Worm (Caenorhabditis elegans) whole organism, young adult: Measurements from ENCODE around the gene C17C3.6.

Source experiments
- B0019.2 ChIP-seq: fragments of 200-800 bp; sonication (Bioruptor generic); conservative IDR thresholded peaks from 2 replicates; pipeline ENCODE4 v1.3.6; 2022; ENCODE audit warnings: missing genetic modification reagents, missing genetic modification characterization, missing compliant biosample characterization
- B0261.1 ChIP-seq: sonication (generic microtip); optimal IDR thresholded peaks from 2 replicates; lab custom pipeline; 2016; ENCODE audit warnings: mild to moderate bottlenecking, missing genetic modification characterization, moderate library complexity, missing compliant biosample characterization
- B0336.3 ChIP-seq: fragments of 200-800 bp; sonication (Bioruptor generic); IDR thresholded peaks from 2 replicates; pipeline ENCODE4 v1.3.6; 2022; ENCODE audit warnings: missing genetic modification characterization, missing compliant biosample characterization
- D2030.7 ChIP-seq: fragments of 200-800 bp; sonication (Bioruptor generic); IDR thresholded peaks from 2 replicates; pipeline ENCODE4 v1.3.6; 2022; ENCODE audit warnings: missing genetic modification reagents, missing genetic modification characterization, missing compliant biosample characterization
- F33H1.4 ChIP-seq: fragments of 200-800 bp; sonication (Bioruptor generic); IDR thresholded peaks from 2 replicates; pipeline ENCODE4 v1.3.6; 2022; ENCODE audit warnings: missing genetic modification reagents, missing genetic modification characterization, missing compliant biosample characterization
- F37B4.10 ChIP-seq: fragments of 200-800 bp; sonication (Bioruptor generic); IDR thresholded peaks from 2 replicates; pipeline ENCODE4 v1.3.6; 2022; ENCODE audit warnings: missing genetic modification characterization, missing compliant biosample characterization
- F39B2.1 ChIP-seq: fragments of 200-800 bp; sonication (Bioruptor generic); IDR thresholded peaks from 2 replicates; pipeline ENCODE4 v1.3.6; 2022; ENCODE audit warnings: missing genetic modification reagents, missing genetic modification characterization, missing compliant biosample characterization
- F49E8.2 ChIP-seq: sonication (generic microtip); optimal IDR thresholded peaks from 3 replicates; lab custom pipeline; 2017; ENCODE audit warnings: missing genetic modification characterization, mild to moderate bottlenecking, missing compliant biosample characterization, antibody characterized with exemption, moderate library complexity; ENCODE audit not compliant: insufficient read depth
- F52B5.7 ChIP-seq: sonication (generic microtip); optimal IDR thresholded peaks from 2 replicates; lab custom pipeline; 2016; ENCODE audit warnings: mild to moderate bottlenecking, missing genetic modification characterization, missing compliant biosample characterization
- F55B11.4 ChIP-seq: sonication (generic microtip); optimal IDR thresholded peaks from 2 replicates; lab custom pipeline; 2016; ENCODE audit warnings: missing compliant biosample characterization, missing genetic modification characterization, borderline replicate concordance; ENCODE audit not compliant: insufficient read depth
- F57A8.1 ChIP-seq: fragments of 200-800 bp; sonication (Bioruptor generic); optimal IDR thresholded peaks from 2 replicates; lab custom pipeline; 2018; ENCODE audit warnings: mild to moderate bottlenecking, missing genetic modification characterization, moderate library complexity, missing compliant biosample characterization
- F57C9.4 ChIP-seq: sonication (generic microtip); optimal IDR thresholded peaks from 2 replicates; lab custom pipeline; 2017; ENCODE audit warnings: mild to moderate bottlenecking, missing genetic modification characterization, missing compliant biosample characterization
- K11D2.4 ChIP-seq: fragments of 200-800 bp; sonication (Bioruptor generic); IDR thresholded peaks from 2 replicates; pipeline ENCODE4 v1.3.6; 2022; ENCODE audit warnings: missing genetic modification reagents, missing genetic modification characterization, missing compliant biosample characterization
- K12H6.12 ChIP-seq: fragments of 200-800 bp; sonication (Bioruptor generic); optimal IDR thresholded peaks from 2 replicates; lab custom pipeline; 2018; ENCODE audit warnings: mild to moderate bottlenecking, missing genetic modification characterization, missing compliant biosample characterization
- T07F8.4 ChIP-seq: sonication (generic microtip); optimal IDR thresholded peaks from 2 replicates; lab custom pipeline; 2016; ENCODE audit warnings: mild to moderate bottlenecking, missing genetic modification characterization, moderate library complexity, missing compliant biosample characterization
- T26A5.8 ChIP-seq: sonication (generic microtip); optimal IDR thresholded peaks from 2 replicates; lab custom pipeline; 2016; ENCODE audit warnings: missing genetic modification characterization, missing compliant biosample characterization
- Y56A3A.18 ChIP-seq: fragments of 200-800 bp; sonication (Bioruptor generic); IDR thresholded peaks from 2 replicates; pipeline ENCODE4 v1.3.6; 2022; ENCODE audit warnings: missing genetic modification reagents, missing genetic modification characterization, missing compliant biosample characterization
- Y79H2A.3 ChIP-seq: fragments of 200-800 bp; sonication (Bioruptor generic); conservative IDR thresholded peaks from 2 replicates; pipeline ENCODE4 v1.3.6; 2022; ENCODE audit warnings: missing genetic modification reagents, missing genetic modification characterization, missing compliant biosample characterization
- akir-1 ChIP-seq: fragments of 200-800 bp; sonication (Bioruptor generic); optimal IDR thresholded peaks from 2 replicates; lab custom pipeline; 2018; ENCODE audit warnings: mild to moderate bottlenecking, missing genetic modification characterization, moderate library complexity, missing compliant biosample characterization
- ama-1 ChIP-seq, 3 experiments: fragments of 150-350 bp in 1 of 3; sonication (generic microtip) in 2 of 3; optimal IDR thresholded peaks; 2 replicates each; lab custom pipeline; 2014 to 2018; ENCODE audit warnings: missing biosample characterization in 2 of 3, missing genetic modification characterization in 2 of 3, missing genetic modification reagents in 2 of 3
- attf-5 ChIP-seq: fragments of 200-800 bp; sonication (Bioruptor generic); optimal IDR thresholded peaks from 2 replicates; lab custom pipeline; 2018; ENCODE audit warnings: mild to moderate bottlenecking, missing genetic modification characterization, missing compliant biosample characterization
- attf-6 ChIP-seq: fragments of 200-800 bp; sonication (Bioruptor generic); IDR thresholded peaks from 2 replicates; pipeline ENCODE4 v1.3.6; 2022; ENCODE audit warnings: missing genetic modification reagents, missing genetic modification characterization, missing compliant biosample characterization
- bed-2 ChIP-seq: fragments of 200-800 bp; sonication (Bioruptor generic); IDR thresholded peaks from 2 replicates; pipeline ENCODE4 v1.3.6; 2022; ENCODE audit warnings: missing genetic modification reagents, missing genetic modification characterization, missing compliant biosample characterization
- cebp-2 ChIP-seq: fragments of 200-800 bp; sonication (Bioruptor generic); IDR thresholded peaks from 2 replicates; pipeline ENCODE4 v1.3.6; 2022; ENCODE audit warnings: missing genetic modification characterization, missing compliant biosample characterization
- ceh-100 ChIP-seq: fragments of 200-800 bp; sonication (Bioruptor generic); IDR thresholded peaks from 2 replicates; pipeline ENCODE4 v1.3.6; 2022; ENCODE audit warnings: missing genetic modification reagents, missing genetic modification characterization, missing compliant biosample characterization
- die-1 ChIP-seq: sonication (generic microtip); optimal IDR thresholded peaks from 2 replicates; lab custom pipeline; 2016; ENCODE audit warnings: missing genotype, mild to moderate bottlenecking, missing genetic modification characterization, missing compliant biosample characterization
- dpff-1 ChIP-seq: sonication (generic microtip); optimal IDR thresholded peaks from 2 replicates; lab custom pipeline; 2017; ENCODE audit warnings: mild to moderate bottlenecking, missing genetic modification characterization, missing compliant biosample characterization
- efl-1 ChIP-seq: fragments of 150-350 bp; optimal IDR thresholded peaks from 2 replicates; lab custom pipeline; 2014; ENCODE audit warnings: missing biosample characterization, missing genetic modification reagents, missing genetic modification characterization
- egl-18 ChIP-seq: fragments of 200-800 bp; sonication (Bioruptor generic); IDR thresholded peaks from 2 replicates; pipeline ENCODE4 v1.3.6; 2022; ENCODE audit warnings: missing genetic modification reagents, missing genetic modification characterization, missing compliant biosample characterization
- hmg-1.2 ChIP-seq: fragments of 200-800 bp; sonication (Bioruptor generic); IDR thresholded peaks from 2 replicates; pipeline ENCODE4 v1.3.6; 2022; ENCODE audit warnings: missing genetic modification reagents, missing genetic modification characterization, missing compliant biosample characterization
- hrde-1 ChIP-seq: sonication (generic microtip); optimal IDR thresholded peaks from 2 replicates; lab custom pipeline; 2016; ENCODE audit warnings: missing genetic modification characterization, mild to moderate bottlenecking, missing compliant biosample characterization, moderate library complexity, missing genotype, missing genetic modification reagents, borderline replicate concordance
- hsf-1 ChIP-seq: fragments of 200-800 bp; sonication (Bioruptor generic); IDR thresholded peaks from 2 replicates; pipeline ENCODE4 v1.3.6; 2022; ENCODE audit warnings: missing genetic modification reagents, missing genetic modification characterization, missing compliant biosample characterization
- lag-1 ChIP-seq: fragments of 200-800 bp; sonication (Bioruptor generic); IDR thresholded peaks from 2 replicates; pipeline ENCODE4 v1.3.6; 2022; ENCODE audit warnings: missing genetic modification reagents, missing genetic modification characterization, missing compliant biosample characterization
- let-607 ChIP-seq, 2 experiments: fragments of 200-800 bp in 1 of 2; sonication (Bioruptor generic) in 1 of 2; sonication (generic microtip) in 1 of 2; optimal IDR thresholded peaks; 2 replicates each; lab custom pipeline; 2016 to 2018; ENCODE audit warnings: mild to moderate bottlenecking in 2 of 2, missing compliant biosample characterization in 2 of 2, missing genetic modification characterization in 2 of 2, moderate library complexity in 2 of 2, missing genotype in 1 of 2
- lin-26 ChIP-seq: fragments of 200-800 bp; sonication (Bioruptor generic); IDR thresholded peaks from 2 replicates; pipeline ENCODE4 v1.3.6; 2022; ENCODE audit warnings: missing genetic modification reagents, missing genetic modification characterization, missing compliant biosample characterization
- lsy-27 ChIP-seq: sonication (generic microtip); optimal IDR thresholded peaks from 2 replicates; lab custom pipeline; 2017; ENCODE audit warnings: missing genetic modification characterization, mild to moderate bottlenecking, missing compliant biosample characterization, antibody characterized with exemption, missing genotype, borderline replicate concordance; ENCODE audit not compliant: insufficient read depth
- madf-6 ChIP-seq: fragments of 200-800 bp; sonication (Bioruptor generic); IDR thresholded peaks from 2 replicates; pipeline ENCODE4 v1.3.6; 2022; ENCODE audit warnings: missing genetic modification reagents, missing genetic modification characterization, missing compliant biosample characterization
- nhr-90 ChIP-seq: sonication (generic microtip); optimal IDR thresholded peaks from 2 replicates; lab custom pipeline; 2016; ENCODE audit warnings: missing genotype, mild to moderate bottlenecking, missing genetic modification characterization, missing compliant biosample characterization
- rcor-1 ChIP-seq: fragments of 200-800 bp; sonication (Bioruptor generic); IDR thresholded peaks from 2 replicates; pipeline ENCODE4 v1.3.6; 2022; ENCODE audit warnings: missing genetic modification reagents, missing genetic modification characterization, missing compliant biosample characterization
- snpc-1.3 ChIP-seq: sonication (generic microtip); optimal IDR thresholded peaks from 2 replicates; lab custom pipeline; 2017; ENCODE audit warnings: missing genetic modification characterization, mild to moderate bottlenecking, missing compliant biosample characterization, antibody characterized with exemption, moderate library complexity, missing genotype, missing genetic modification reagents; ENCODE audit not compliant: insufficient read depth
- snpc-4 ChIP-seq, 5 experiments: fragments of 150-350 bp in 1 of 5; sonication (generic microtip) in 4 of 5; optimal IDR thresholded peaks; 2 replicates each; lab custom pipeline; 2014 to 2018; ENCODE audit warnings: missing genetic modification characterization in 5 of 5, missing biosample characterization in 3 of 5, antibody characterized with exemption in 2 of 5, mild to moderate bottlenecking in 2 of 5, missing compliant biosample characterization in 2 of 5, missing genotype in 2 of 5, moderate library complexity in 2 of 5, missing genetic modification reagents in 1 of 5
- tbx-9 ChIP-seq: sonication (generic microtip); optimal IDR thresholded peaks from 2 replicates; lab custom pipeline; 2016; ENCODE audit warnings: borderline replicate concordance, missing genetic modification characterization, inconsistent platforms, missing compliant biosample characterization
- unc-62 ChIP-seq: fragments of 150-350 bp; optimal IDR thresholded peaks from 2 replicates; lab custom pipeline; 2014; ENCODE audit warnings: missing biosample characterization, missing genetic modification reagents, missing genetic modification characterization
- zim-3 ChIP-seq: sonication (generic microtip); optimal IDR thresholded peaks from 2 replicates; lab custom pipeline; 2017; ENCODE audit warnings: mild to moderate bottlenecking, missing genetic modification characterization, moderate library complexity, missing compliant biosample characterization
- ztf-25 ChIP-seq: fragments of 200-800 bp; sonication (Bioruptor generic); IDR thresholded peaks from 2 replicates; pipeline ENCODE4 v1.3.6; 2022; ENCODE audit warnings: missing genetic modification reagents, missing genetic modification characterization, missing compliant biosample characterization
- ztf-3 ChIP-seq: fragments of 200-800 bp; sonication (Bioruptor generic); optimal IDR thresholded peaks from 2 replicates; lab custom pipeline; 2018; ENCODE audit warnings: mild to moderate bottlenecking, missing genetic modification characterization, missing compliant biosample characterization

The C17C3.6 gene

ce11 chrII:5593377-5593932, 43.6 kb downstream of the C17C3.6 start, which contains the start of gene cdc-14 (continued):
- TF ChIP-seq madf-6 (GFP tag; lab: Robert Waterston, UW) (no peak), attf-5 (GFP tag; lab: Kevin White, UChicago) (peak; percentile 90), D2030.7 (no peak), F49E8.2 (tag; lab: Kevin White, UChicago) (no peak), egl-18 (GFP tag; lab: Robert Waterston, UW) (no peak), ztf-3 (GFP tag; lab: Kevin White, UChicago) (no peak), let-607 (tag; optimal IDR thresholded peaks at IDR 0.05; lab: Kevin White, UChicago) (no peak), K12H6.12 (peak; percentile 16), zim-3 (tag; lab: Kevin White, UChicago) (no peak), T26A5.8 (tag; lab: Kevin White, UChicago) (no peak), lag-1 (GFP tag; lab: Robert Waterston, UW) (no peak), die-1 (tag; lab: Kevin White, UChicago) (no peak), cebp-2 (GFP tag; lab: Robert Waterston, UW) (no peak), B0261.1 (tag; lab: Kevin White, UChicago) (no peak), lin-26 (GFP tag; lab: Robert Waterston, UW) (no peak), snpc-1.3 (no peak), unc-62 (GFP tag; lab: Kevin White, UChicago) (no peak), hmg-1.2 (GFP tag; lab: Robert Waterston, UW) (peak; percentile 65), ztf-25 (GFP tag; lab: Robert Waterston, UW) (no peak), B0019.2 (GFP tag; lab: Robert Waterston, UW) (no peak), tbx-9 (no peak), lsy-27 (tag; lab: Kevin White, UChicago) (no peak), F57A8.1 (GFP tag; lab: Kevin White, UChicago) (no peak), Y79H2A.3 (GFP tag; lab: Robert Waterston, UW) (no peak), T07F8.4 (no peak), F57C9.4 (tag; lab: Kevin White, UChicago) (no peak), hrde-1 (tag; lab: Kevin White, UChicago) (no peak), efl-1 (GFP tag; lab: Kevin White, UChicago) (no peak), hsf-1 (no peak), rcor-1 (GFP tag; lab: Robert Waterston, UW) (no peak), bed-2 (GFP tag; lab: Robert Waterston, UW) (no peak), B0336.3 (no peak), attf-6 (no peak), dpff-1 (tag; lab: Kevin White, UChicago) (no peak), F52B5.7 (tag; lab: Kevin White, UChicago) (no peak), K11D2.4 (peak; percentile 50; the same call in 1 of the 2 replicates), snpc-4 (GFP tag; optimal IDR thresholded peaks at IDR 0.05; lab: Kevin White, UChicago) (no peak), snpc-4 (tag; optimal IDR thresholded peaks at IDR 0.05; lab: Kevin White, UChicago) (peak in 3 of 4 experiments; percentile 38 to 67 (median 67)), nhr-90 (tag; lab: Kevin White, UChicago) (no peak), akir-1 (GFP tag; lab: Kevin White, UChicago) (peak; percentile 34), F33H1.4 (GFP tag; lab: Robert Waterston, UW) (no peak), ceh-100 (peak; percentile 52; the same call in 1 of the 2 replicates), F37B4.10 (no peak), F55B11.4 (tag; lab: Kevin White, UChicago) (no peak), F39B2.1 (GFP tag; lab: Robert Waterston, UW) (no peak), Y56A3A.18 (GFP tag; lab: Robert Waterston, UW) (no peak), ama-1 (optimal IDR thresholded peaks at IDR 0.05; lab: Kevin White, UChicago) (no peak), ama-1 (GFP tag; optimal IDR thresholded peaks at IDR 0.05; lab: Kevin White, UChicago) (no peak)
